Fruit fly (Drosophila melanogaster): Measurements from ENCODE around the gene kst.

dm6 chr3L:3343260-3343659, 6.6 kb downstream of the kst start:
- no peak for TF ChIP-seq ttk (optimal IDR thresholded peaks at IDR 0.05)
- no peak for TF ChIP-seq h (optimal IDR thresholded peaks at IDR 0.05)

Data from Kc167 (cell line).